Fruit fly (Drosophila melanogaster) ovary, adult (tissue): ENCODE measurements around the gene kto.

Source experiments
- CG17801 ChIP-seq: fragments of 200-800 bp; optimal IDR thresholded peaks from 2 replicates; lab custom pipeline; 2019; ENCODE audit warnings: missing biosample characterization, mild to moderate bottlenecking, missing genetic modification characterization, moderate library complexity; ENCODE audit not compliant: partially characterized antibody

Gene kto

dm6 chr3L:19836375-19836937 lies at the start of gene kto:
kto (plus strand) TSS chr3L:19836614.
- peak; percentile 7 for TF ChIP-seq CG17801 (GFP tag; lab: Kevin White, UChicago)

dm6 chr3L:19787632-19788031 lies 48.8 kb upstream of the kto start:
- TF ChIP-seq CG17801 (GFP tag; lab: Kevin White, UChicago), result no peak

DNA sequence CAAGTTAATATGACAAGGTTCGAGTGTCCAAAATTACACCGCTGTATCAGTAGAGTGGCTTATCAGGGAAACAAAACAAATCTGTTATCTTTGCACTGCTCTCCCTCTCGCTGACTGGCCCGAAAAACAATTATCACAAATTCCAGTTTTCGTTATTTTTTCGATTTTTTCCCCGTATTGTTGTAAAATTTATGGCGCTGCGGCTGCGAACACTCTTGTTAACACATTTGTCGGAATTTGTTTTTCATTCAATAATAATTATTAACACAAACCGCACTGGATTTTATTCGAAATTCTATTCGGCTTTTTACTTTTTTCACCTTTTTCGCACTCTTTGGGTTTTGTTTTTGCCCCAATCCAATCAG lies 45.9 kb upstream of the kto start:
- no peak for TF ChIP-seq CG17801 (GFP tag; lab: Kevin White, UChicago)

DNA sequence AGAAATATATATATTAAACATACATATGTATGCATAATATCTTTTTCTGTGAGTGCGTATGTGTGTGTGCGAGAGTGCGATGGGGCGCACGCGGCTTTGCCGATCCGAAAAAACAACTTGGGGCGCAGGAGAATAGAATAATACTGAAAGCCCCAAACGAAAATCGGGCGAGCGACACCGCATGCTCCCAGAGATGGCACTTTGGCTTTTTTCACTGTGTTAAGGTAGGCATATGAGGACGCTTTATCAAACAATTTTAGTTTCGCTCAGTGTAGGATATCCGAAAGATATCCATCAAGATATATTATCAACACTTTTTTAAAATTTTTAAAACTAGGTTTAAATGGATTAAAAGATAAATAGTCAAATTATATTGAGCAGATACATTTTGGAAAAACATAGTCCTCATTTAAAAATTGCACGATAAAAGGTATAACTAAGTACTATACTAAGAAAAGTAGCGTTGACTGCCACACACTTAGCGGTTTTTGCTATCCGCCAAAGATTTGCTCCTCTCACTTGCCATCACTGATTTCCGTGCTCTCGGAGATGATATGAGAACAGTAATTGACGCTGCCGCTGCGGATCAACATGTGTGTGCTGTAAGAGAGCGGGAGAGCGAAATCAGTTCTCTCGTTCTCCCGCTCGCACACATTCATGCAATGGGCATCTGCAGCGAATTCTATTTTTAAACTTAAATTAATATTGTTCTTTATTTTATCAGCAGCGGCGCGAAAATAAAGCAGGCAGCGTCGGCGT lies 45.3 kb upstream of the kto start:
- peak; percentile 44 for TF ChIP-seq CG17801 (GFP tag; lab: Kevin White, UChicago)

DNA sequence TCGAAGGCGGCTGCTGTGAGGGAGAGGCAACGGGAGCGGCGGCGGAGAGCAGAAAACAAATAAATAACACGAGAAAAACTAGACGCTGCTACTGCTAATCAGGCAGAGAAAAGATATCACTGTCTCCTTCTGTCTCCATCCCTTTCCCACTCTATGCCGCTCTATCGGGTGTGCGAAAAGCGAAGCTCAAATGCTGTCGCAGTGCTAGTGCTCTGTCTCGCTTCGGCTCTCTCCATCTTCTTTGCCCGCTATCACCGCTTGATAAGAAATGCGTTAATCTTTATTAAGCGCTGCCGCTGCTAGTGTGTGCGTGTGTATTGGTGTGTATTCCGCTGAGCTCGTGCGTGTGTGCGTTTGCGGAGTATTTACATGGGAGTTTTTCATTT lies 44.7 kb upstream of the kto start:
- no peak for TF ChIP-seq CG17801 (GFP tag; lab: Kevin White, UChicago)

- TF ChIP-seq CG17801 (GFP tag; lab: Kevin White, UChicago), result no peak
Observed at dm6 chr3L:19792717-19793437, 43.5 kb upstream of the kto start.

- no peak for TF ChIP-seq CG17801 (GFP tag; lab: Kevin White, UChicago)
Observed at dm6 chr3L:19793438-19793998, 42.9 kb upstream of the kto start, which contains the start of the genes CG42637, Gyc76C and SREBP. CG42637 (minus strand) TSS chr3L:19793569. Gyc76C (minus strand) TSS chr3L:19793569. SREBP (plus strand) TSS chr3L:19793935.

DNA sequence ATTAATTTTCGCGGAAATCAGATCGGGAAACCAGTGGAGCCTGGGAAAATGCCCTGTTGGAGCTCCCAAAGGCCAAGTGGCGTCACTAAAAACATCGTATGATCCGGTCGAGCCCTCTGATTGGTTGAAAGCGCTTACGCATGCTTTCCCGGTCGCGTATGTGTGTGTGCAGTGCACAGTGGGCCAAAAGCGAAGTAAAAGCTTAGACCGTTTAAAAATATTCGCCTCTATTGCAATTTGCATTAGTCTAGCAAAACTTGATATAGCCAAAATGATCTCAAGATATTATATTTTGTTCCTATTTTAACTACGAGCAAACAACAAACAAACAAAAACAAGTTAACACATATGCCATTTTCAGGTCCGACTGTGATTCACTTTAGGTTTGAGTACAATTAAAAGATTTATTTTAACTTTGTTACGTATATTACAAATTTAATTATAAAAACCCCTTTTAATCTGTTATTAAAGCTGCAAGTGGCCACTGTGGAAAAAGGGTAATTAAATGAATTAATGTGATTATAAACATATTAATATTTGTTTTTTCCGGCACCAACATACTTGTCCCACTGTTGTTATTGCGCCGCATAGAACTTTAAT lies 42.1 kb upstream of the kto start:
- TF ChIP-seq CG17801 (GFP tag; lab: Kevin White, UChicago), result peak; percentile 89

DNA sequence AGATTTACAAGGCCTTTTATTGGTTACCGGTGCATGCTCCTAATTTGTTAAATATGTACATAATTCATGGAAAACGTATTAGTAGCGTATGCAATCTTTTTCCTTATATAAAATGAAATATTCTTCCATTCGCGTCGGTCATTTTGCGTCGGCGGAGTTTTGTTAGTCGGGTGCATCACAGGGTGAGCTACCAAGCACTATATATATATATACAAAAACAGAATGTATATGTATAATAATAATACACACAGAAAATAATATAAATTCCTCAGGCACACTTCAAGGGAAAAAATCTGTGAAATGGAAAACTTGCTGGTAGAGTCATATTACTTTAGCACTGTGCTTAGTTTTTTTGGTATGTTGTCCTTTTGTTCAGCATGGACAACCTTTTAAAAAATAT lies 37.4 kb upstream of the kto start, which contains the start of gene Ir76a:
Gene Ir76a, plus strand, starts transcription at position 301 of the 400 bp plus-strand sequence.
- no peak for TF ChIP-seq CG17801 (GFP tag; lab: Kevin White, UChicago)

DNA sequence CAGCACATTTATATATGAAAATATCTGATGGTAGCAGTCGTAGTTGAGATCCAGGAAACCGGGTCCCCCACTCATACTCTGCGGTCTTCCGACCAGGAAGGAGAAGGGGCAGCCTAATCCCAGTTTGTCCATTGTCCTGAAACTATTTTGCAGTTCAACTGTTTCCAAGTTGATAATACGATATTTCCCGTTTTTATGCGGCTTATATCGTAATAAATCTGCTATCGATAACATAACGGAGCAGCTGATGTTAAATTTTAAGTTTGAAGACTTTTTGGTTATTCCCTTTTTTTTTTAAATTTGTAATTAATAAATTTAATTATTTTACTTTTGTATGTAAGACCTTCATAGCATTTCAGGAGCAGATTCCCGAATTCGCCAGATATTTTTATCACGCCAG lies 35.3 kb upstream of the kto start, which contains the start of gene CG14102:
Gene CG14102, minus strand, starts transcription at position 187 of the 400 bp plus-strand sequence.
- TF ChIP-seq CG17801 (GFP tag; lab: Kevin White, UChicago), result no peak

dm6 chr3L:19804908-19805307 lies 31.5 kb upstream of the kto start, which contains the start of the genes TORIP and Ccdc58:
TORIP (minus strand) TSS chr3L:19805080.
Ccdc58 (plus strand) TSS chr3L:19805181.
- TF ChIP-seq CG17801 (GFP tag; lab: Kevin White, UChicago), result no peak

DNA sequence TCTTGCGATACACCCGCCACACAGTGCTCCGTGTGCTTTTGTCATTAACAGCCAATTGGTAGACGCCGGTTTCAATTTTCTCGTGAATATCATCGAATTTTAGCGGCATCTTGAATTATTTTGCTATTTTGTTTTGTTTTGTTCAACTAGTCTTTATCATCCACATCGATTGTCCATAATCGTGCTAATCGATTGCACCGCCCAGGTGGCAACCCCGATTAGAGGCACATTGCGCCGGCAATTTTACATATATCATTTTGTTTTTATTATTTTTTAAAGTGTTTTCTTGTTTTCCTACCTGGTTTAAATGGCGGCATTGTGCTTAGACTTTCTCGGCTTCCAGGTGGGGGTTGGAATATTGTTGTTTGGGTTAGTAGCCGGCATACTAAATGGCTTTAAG lies 30.5 kb upstream of the kto start, which contains the start of gene CG34116:
Gene CG34116, minus strand, starts transcription at position 142 of the 400 bp plus-strand sequence.
- TF ChIP-seq CG17801 (GFP tag; lab: Kevin White, UChicago), result no peak

DNA sequence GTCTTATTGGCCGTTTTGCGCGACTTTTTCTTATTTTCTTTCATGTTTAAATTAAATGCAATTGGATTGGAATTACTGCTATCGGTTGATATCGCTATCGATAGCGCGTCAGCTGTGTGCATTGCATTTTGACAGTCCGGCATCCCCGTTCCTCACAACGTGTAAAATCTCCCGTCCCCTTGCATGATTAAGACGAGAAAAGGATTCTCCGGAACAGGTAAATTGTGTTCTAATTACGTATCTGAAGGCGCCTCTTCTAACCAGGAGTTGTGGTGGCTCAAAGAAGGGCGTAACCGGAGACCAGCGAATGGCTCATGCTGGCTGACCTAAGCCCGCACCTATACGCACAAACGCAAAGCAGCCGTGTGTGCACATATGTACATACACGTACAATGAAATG lies 29.3 kb upstream of the kto start, which contains the start of the genes CG14104 and Kap-alpha1:
Gene CG14104, minus strand, starts transcription at position 97 of the 400 bp plus-strand sequence.
Gene Kap-alpha1, plus strand, starts transcription at position 130 of the 400 bp plus-strand sequence.
- TF ChIP-seq CG17801 (GFP tag; lab: Kevin White, UChicago), result peak; percentile 19

- no peak for TF ChIP-seq CG17801 (GFP tag; lab: Kevin White, UChicago)
Observed at dm6 chr3L:19807521-19807920, 28.9 kb upstream of the kto start.
